Fruit fly (Drosophila melanogaster) Kc167 (cell line): ENCODE results near the gene CG33285.

Experiments used
- Myc ChIP-seq: fragments of >200 bp; optimal IDR thresholded peaks from 2 replicates; lab custom pipeline; 2017; ENCODE audit warnings: missing external identifiers
- Sin3A ChIP-seq: fragments of >200 bp; optimal IDR thresholded peaks from 2 replicates; lab custom pipeline; 2018; ENCODE audit warnings: missing external identifiers
- h ChIP-seq: fragments of >200 bp; optimal IDR thresholded peaks from 3 replicates; lab custom pipeline; 2018; ENCODE audit warnings: missing external identifiers
- insv ChIP-seq: fragments of >200 bp; optimal IDR thresholded peaks from 3 replicates; lab custom pipeline; 2018; ENCODE audit warnings: missing external identifiers
- psq ChIP-seq: fragments of >200 bp; optimal IDR thresholded peaks from 2 replicates; lab custom pipeline; 2017; ENCODE audit warnings: missing external identifiers
- ttk ChIP-seq: sonication (Bioruptor generic); optimal IDR thresholded peaks from 2 replicates; lab custom pipeline; 2017; ENCODE audit warnings: missing external identifiers

DNA sequence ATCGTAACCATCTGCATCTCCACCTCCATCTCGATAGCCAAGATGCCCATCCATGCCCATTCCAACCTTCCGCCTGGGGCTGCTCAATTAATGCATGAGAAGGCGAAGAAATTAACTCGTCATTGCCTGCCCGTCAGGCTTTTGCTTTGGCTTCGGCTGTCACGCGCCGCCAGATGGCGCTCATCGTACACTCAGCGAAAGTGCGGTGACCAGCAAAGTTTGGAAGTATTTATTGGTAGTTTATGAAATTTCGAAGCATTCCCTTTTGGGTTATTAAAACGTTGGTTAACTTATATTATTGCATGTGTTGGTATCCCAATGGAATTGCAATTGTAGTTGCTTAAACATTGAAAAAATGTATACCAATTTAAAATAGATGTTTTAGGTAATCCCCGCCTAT, 1.5 kb upstream of the CG33285 start:
- TF ChIP-seq psq = no peak
- no peak for TF ChIP-seq Sin3A
- no peak for TF ChIP-seq insv (lab: Kevin White, UChicago)
- no peak for TF ChIP-seq ttk (lab: Kevin White, UChicago)
- no peak for TF ChIP-seq h (lab: Kevin White, UChicago)
- TF ChIP-seq Myc = no peak
